Fruit fly (Drosophila melanogaster) whole organism, embryonic: ENCODE measurements around the gene wap.

Source experiments
- Adf1 ChIP-seq: fragments of 200-800 bp; sonication (Bioruptor generic); IDR thresholded peaks from 2 replicates; pipeline ENCODE4 v1.3.6; 2022; ENCODE audit warnings: missing biosample characterization, missing genetic modification characterization
- CG10209 ChIP-seq: fragments of 200-800 bp; sonication (Bioruptor generic); optimal IDR thresholded peaks from 3 replicates; lab custom pipeline; 2017; ENCODE audit warnings: missing biosample characterization, mild to moderate bottlenecking, missing genetic modification characterization, missing genetic modification reagents
- CG10462 ChIP-seq: fragments of 200-800 bp; sonication (Bioruptor generic); optimal IDR thresholded peaks from 2 replicates; lab custom pipeline; 2016; ENCODE audit warnings: missing biosample characterization, missing genetic modification characterization
- CG10543 ChIP-seq: fragments of 200-800 bp; sonication (Bioruptor generic); optimal IDR thresholded peaks from 3 replicates; lab custom pipeline; 2017; ENCODE audit warnings: missing biosample characterization, mild to moderate bottlenecking, missing genetic modification characterization, moderate library complexity
- CG13424 ChIP-seq: fragments of 200-800 bp; sonication (Bioruptor generic); optimal IDR thresholded peaks from 2 replicates; lab custom pipeline; 2019; ENCODE audit warnings: missing biosample characterization, mild to moderate bottlenecking, missing genetic modification characterization, moderate library complexity
- CG14050 ChIP-seq: fragments of 200-800 bp; sonication (Bioruptor generic); IDR thresholded peaks from 3 replicates; pipeline ENCODE4 v1.3.6; 2022; ENCODE audit warnings: missing biosample characterization, missing genetic modification characterization
- CG16863 ChIP-seq: fragments of 200-800 bp; sonication (Bioruptor generic); optimal IDR thresholded peaks from 3 replicates; lab custom pipeline; 2016; ENCODE audit warnings: missing biosample characterization, missing genetic modification characterization
- CG18599 ChIP-seq: fragments of 200-800 bp; sonication (Bioruptor generic); optimal IDR thresholded peaks from 3 replicates; lab custom pipeline; 2017; ENCODE audit warnings: missing biosample characterization, missing genetic modification characterization, mild to moderate bottlenecking, moderate library complexity, missing genetic modification reagents
- CG2120 ChIP-seq: fragments of 200-800 bp; sonication (Bioruptor generic); optimal IDR thresholded peaks from 3 replicates; lab custom pipeline; 2016; ENCODE audit warnings: missing biosample characterization, missing genetic modification characterization
- CG2199 ChIP-seq: fragments of 200-800 bp; sonication (Bioruptor generic); IDR thresholded peaks from 3 replicates; pipeline ENCODE4 v1.3.6; 2022; ENCODE audit warnings: missing biosample characterization, missing genetic modification characterization
- CG30020 ChIP-seq: fragments of 200-800 bp; optimal IDR thresholded peaks from 2 replicates; lab custom pipeline; 2019; ENCODE audit warnings: missing biosample characterization, mild to moderate bottlenecking, missing genetic modification characterization, moderate library complexity
- CG30403 ChIP-seq: fragments of 200-800 bp; sonication (Bioruptor generic); optimal IDR thresholded peaks from 3 replicates; lab custom pipeline; 2016; ENCODE audit warnings: missing biosample characterization, missing genetic modification characterization
- CG33213 ChIP-seq: fragments of 200-800 bp; sonication (Bioruptor generic); optimal IDR thresholded peaks from 3 replicates; lab custom pipeline; 2016; ENCODE audit warnings: missing biosample characterization, missing genetic modification characterization
- CG34224 ChIP-seq: fragments of 200-800 bp; sonication (Bioruptor generic); IDR thresholded peaks from 3 replicates; pipeline ENCODE4 v1.3.6; 2022; ENCODE audit warnings: missing biosample characterization, missing genetic modification characterization; ENCODE audit not compliant: partially characterized antibody
- CG43689 ChIP-seq: fragments of 200-800 bp; sonication (Bioruptor generic); IDR thresholded peaks from 2 replicates; pipeline ENCODE4 v1.3.6; 2022; ENCODE audit warnings: missing biosample characterization, missing genetic modification characterization
- CG4424 ChIP-seq: fragments of 200-800 bp; sonication (Bioruptor generic); optimal IDR thresholded peaks from 3 replicates; lab custom pipeline; 2016; ENCODE audit warnings: missing biosample characterization, missing genetic modification characterization
- CG4854 ChIP-seq: fragments of 200-800 bp; sonication (Bioruptor generic); optimal IDR thresholded peaks from 2 replicates; lab custom pipeline; 2016; ENCODE audit warnings: missing biosample characterization, missing genetic modification characterization, inconsistent platforms
- CG6272 ChIP-seq: fragments of 200-800 bp; sonication (Bioruptor generic); IDR thresholded peaks from 2 replicates; pipeline ENCODE4 v1.3.6; 2022; ENCODE audit warnings: missing biosample characterization, missing genetic modification characterization
- CG7987 ChIP-seq: fragments of 200-800 bp; sonication (Bioruptor generic); optimal IDR thresholded peaks from 2 replicates; lab custom pipeline; 2018; ENCODE audit warnings: missing biosample characterization, mild to moderate bottlenecking, missing genetic modification characterization, moderate library complexity
- CG8359 ChIP-seq: fragments of 200-800 bp; sonication (Bioruptor generic); optimal IDR thresholded peaks from 2 replicates; lab custom pipeline; 2017; ENCODE audit warnings: missing biosample characterization, mild to moderate bottlenecking, missing genetic modification characterization, borderline replicate concordance
- CG8478 ChIP-seq: fragments of >200 bp; optimal IDR thresholded peaks from 2 replicates; lab custom pipeline; 2018
- CG9609 ChIP-seq: fragments of 200-800 bp; sonication (Bioruptor generic); optimal IDR thresholded peaks from 3 replicates; lab custom pipeline; 2016; ENCODE audit warnings: missing biosample characterization, missing genetic modification characterization
- Dad ChIP-seq: fragments of 200-800 bp; sonication (Bioruptor generic); optimal IDR thresholded peaks from 3 replicates; lab custom pipeline; 2016; ENCODE audit warnings: missing biosample characterization, missing genetic modification characterization
- Doc2 ChIP-seq: fragments of 200-800 bp; sonication (Bioruptor generic); IDR thresholded peaks from 2 replicates; pipeline ENCODE4 v1.3.6; 2022; ENCODE audit warnings: missing biosample characterization, missing genetic modification characterization
- Dp ChIP-seq: fragments of 200-800 bp; sonication (Bioruptor generic); optimal IDR thresholded peaks from 2 replicates; lab custom pipeline; 2018; ENCODE audit warnings: missing biosample characterization, mild to moderate bottlenecking, missing genetic modification characterization, moderate library complexity
- Dref ChIP-seq: fragments of 200-800 bp; sonication (Bioruptor generic); IDR thresholded peaks from 2 replicates; pipeline ENCODE4 v1.3.6; 2022; ENCODE audit warnings: missing biosample characterization, missing genetic modification characterization
- Ets97D ChIP-seq: fragments of 200-800 bp; sonication (Bioruptor generic); optimal IDR thresholded peaks from 3 replicates; lab custom pipeline; 2016; ENCODE audit warnings: missing biosample characterization, missing genetic modification characterization
- GATAe ChIP-seq: fragments of 200-800 bp; sonication (Bioruptor generic); conservative IDR thresholded peaks from 2 replicates; pipeline ENCODE4 v1.3.6; 2022; ENCODE audit warnings: missing biosample characterization, missing genetic modification characterization
- H2.0 ChIP-seq: fragments of 200-800 bp; sonication (Bioruptor generic); IDR thresholded peaks from 2 replicates; pipeline ENCODE4 v1.3.6; 2022; ENCODE audit warnings: missing biosample characterization, missing genetic modification characterization
- HHEX ChIP-seq: fragments of 200-800 bp; sonication (Bioruptor generic); optimal IDR thresholded peaks from 3 replicates; lab custom pipeline; 2017; ENCODE audit warnings: missing biosample characterization, mild to moderate bottlenecking, missing genetic modification characterization, missing genetic modification reagents
- HLH3B ChIP-seq: fragments of 200-800 bp; sonication (Bioruptor generic); IDR thresholded peaks from 2 replicates; pipeline ENCODE4 v1.3.6; 2022; ENCODE audit warnings: missing biosample characterization, missing genetic modification characterization
- MESR4 ChIP-seq: fragments of 200-800 bp; sonication (Bioruptor generic); optimal IDR thresholded peaks from 2 replicates; lab custom pipeline; 2018; ENCODE audit warnings: missing biosample characterization, mild to moderate bottlenecking, missing genetic modification characterization, moderate library complexity
- Nf-YA ChIP-seq: fragments of 200-800 bp; sonication (Bioruptor generic); IDR thresholded peaks from 2 replicates; pipeline ENCODE4 v1.3.6; 2022; ENCODE audit warnings: missing biosample characterization, missing genetic modification characterization
- Sry-δ ChIP-seq: fragments of 200-800 bp; sonication (Bioruptor generic); optimal IDR thresholded peaks from 2 replicates; lab custom pipeline; 2016; ENCODE audit warnings: missing biosample characterization, missing genetic modification characterization
- Stat92E ChIP-seq, 3 experiments: fragments of >200 bp in 2 of 3; fragments of 200-800 bp in 1 of 3; sonication (Bioruptor generic) in 1 of 3; optimal IDR thresholded peaks; 2 replicates each; lab custom pipeline; 2017 to 2019; ENCODE audit warnings: missing biosample characterization in 3 of 3, missing genetic modification characterization in 3 of 3, mild to moderate bottlenecking in 1 of 3, moderate library complexity in 1 of 3
- ase ChIP-seq: fragments of 200-800 bp; sonication (Bioruptor generic); IDR thresholded peaks from 3 replicates; pipeline ENCODE4 v1.3.6; 2022; ENCODE audit warnings: missing biosample characterization, missing genetic modification characterization
- cad ChIP-seq: fragments of >200 bp; optimal IDR thresholded peaks from 2 replicates; lab custom pipeline; 2017; ENCODE audit warnings: missing biosample characterization, missing genetic modification characterization
- croc ChIP-seq: fragments of 200-800 bp; sonication (Bioruptor generic); conservative IDR thresholded peaks from 3 replicates; pipeline ENCODE4 v1.3.6; 2022; ENCODE audit warnings: missing biosample characterization, missing genetic modification characterization
- crp ChIP-seq, 2 experiments: fragments of 200-800 bp; sonication (Bioruptor generic); optimal IDR thresholded peaks; 2 replicates in 1 of 2; 3 replicates in 1 of 2; lab custom pipeline; 2017; ENCODE audit warnings: missing biosample characterization in 2 of 2, missing genetic modification characterization in 2 of 2, mild to moderate bottlenecking in 1 of 2, moderate library complexity in 1 of 2
- dimm ChIP-seq: fragments of 200-800 bp; sonication (Bioruptor generic); IDR thresholded peaks from 2 replicates; pipeline ENCODE4 v1.3.6; 2022; ENCODE audit warnings: missing biosample characterization, missing genetic modification characterization
- fd3F ChIP-seq: fragments of 200-800 bp; sonication (Bioruptor generic); optimal IDR thresholded peaks from 2 replicates; lab custom pipeline; 2018; ENCODE audit warnings: missing biosample characterization, mild to moderate bottlenecking, missing genetic modification characterization, moderate library complexity
- fd64A ChIP-seq: fragments of 200-800 bp; sonication (Bioruptor generic); optimal IDR thresholded peaks from 3 replicates; lab custom pipeline; 2018; ENCODE audit warnings: missing biosample characterization, mild to moderate bottlenecking, missing genetic modification characterization
- gsb-n ChIP-seq: fragments of 200-800 bp; sonication (Bioruptor generic); optimal IDR thresholded peaks from 3 replicates; lab custom pipeline; 2018; ENCODE audit warnings: missing biosample characterization, mild to moderate bottlenecking, missing genetic modification characterization
- her ChIP-seq: fragments of 200-800 bp; sonication (Bioruptor generic); optimal IDR thresholded peaks from 2 replicates; lab custom pipeline; 2016; ENCODE audit warnings: missing biosample characterization, missing genetic modification characterization
- ind ChIP-seq: fragments of 200-800 bp; sonication (Bioruptor generic); optimal IDR thresholded peaks from 3 replicates; lab custom pipeline; 2016; ENCODE audit warnings: missing biosample characterization, missing genetic modification characterization
- slp2 ChIP-seq: fragments of 200-800 bp; sonication (Bioruptor generic); optimal IDR thresholded peaks from 2 replicates; lab custom pipeline; 2016; ENCODE audit warnings: missing biosample characterization, missing genetic modification characterization
- sna ChIP-seq: fragments of 200-800 bp; sonication (Bioruptor generic); IDR thresholded peaks from 2 replicates; pipeline ENCODE4 v1.3.6; 2022; ENCODE audit warnings: missing biosample characterization, missing genetic modification characterization; ENCODE audit not compliant: partially characterized antibody
- sug ChIP-seq: fragments of 200-800 bp; optimal IDR thresholded peaks from 2 replicates; lab custom pipeline; 2019; ENCODE audit warnings: missing biosample characterization, mild to moderate bottlenecking, missing genetic modification characterization, moderate library complexity
- unc-4 ChIP-seq: fragments of 200-800 bp; sonication (Bioruptor generic); IDR thresholded peaks from 2 replicates; pipeline ENCODE4 v1.3.6; 2022; ENCODE audit warnings: missing biosample characterization, missing genetic modification characterization; ENCODE audit not compliant: partially characterized antibody
- zfh1 ChIP-seq: fragments of 200-800 bp; sonication (Bioruptor generic); IDR thresholded peaks from 3 replicates; pipeline ENCODE4 v1.3.6; 2022; ENCODE audit warnings: missing biosample characterization, missing genetic modification characterization

The wap gene

dm6 chrX:22473520-22473919 lies 18.3 kb upstream of the wap start, which contains the start of gene CG14618 (continued):
- TF ChIP-seq fd3F (GFP tag; lab: Kevin White, UChicago) = no peak
- TF ChIP-seq, all 482 proteins: peak for 12

- TF ChIP-seq Nf-YA (GFP tag; lab: Robert Waterston, UW) (no peak), Sry-δ (no peak), CG30403 (GFP tag; lab: Kevin White, UChicago) (no peak), CG4424 (no peak), ase (GFP tag; lab: Robert Waterston, UW) (no peak), CG34224 (0 out of 3 replicates have a peak, but pooled peaks have one; percentile 22), CG7987 (no peak), Ets97D (no peak), CG8478 (lab: Kevin White, UChicago) (no peak), CG16863 (GFP tag; lab: Kevin White, UChicago) (no peak), gsb-n (tag; lab: Kevin White, UChicago) (no peak), sna (GFP tag; lab: Robert Waterston, UW) (no peak), HHEX (GFP tag; lab: Kevin White, UChicago) (no peak), crp (GFP tag; optimal IDR thresholded peaks at IDR 0.05; lab: Kevin White, UChicago) (peak in 1 of 2 experiments; percentile 24), Adf1 (GFP tag; lab: Robert Waterston, UW) (no peak), CG4854 (GFP tag; lab: Kevin White, UChicago) (no peak), unc-4 (GFP tag; lab: Robert Waterston, UW) (0 out of 2 replicates have a peak, but pooled peaks have one; percentile 36), cad (GFP tag; lab: Kevin White, UChicago) (no peak), CG9609 (GFP tag; lab: Kevin White, UChicago) (no peak), ind (GFP tag; lab: Kevin White, UChicago) (no peak), CG13424 (no peak), Doc2 (GFP tag; lab: Robert Waterston, UW) (no peak), Dref (GFP tag; lab: Robert Waterston, UW) (peak; percentile 63), CG30020 (tag; lab: Kevin White, UChicago) (no peak), CG10462 (GFP tag; lab: Kevin White, UChicago) (no peak), H2.0 (GFP tag; lab: Robert Waterston, UW) (no peak), CG10543 (GFP tag; lab: Kevin White, UChicago) (no peak), slp2 (GFP tag; lab: Kevin White, UChicago) (no peak), her (GFP tag; lab: Kevin White, UChicago) (no peak), HLH3B (GFP tag; lab: Robert Waterston, UW) (no peak), CG43689 (no peak), sug (tag; lab: Kevin White, UChicago) (no peak), zfh1 (no peak), CG8359 (GFP tag; lab: Kevin White, UChicago) (no peak), Dp (peak; percentile 5), croc (no peak), CG6272 (GFP tag; lab: Robert Waterston, UW) (no peak), Dad (GFP tag; lab: Kevin White, UChicago) (no peak), MESR4 (GFP tag; lab: Kevin White, UChicago) (peak; percentile 25), CG33213 (no peak), CG10209 (GFP tag; lab: Kevin White, UChicago) (no peak), dimm (no peak), CG18599 (no peak), CG14050 (no peak), fd64A (GFP tag; lab: Kevin White, UChicago) (no peak), GATAe (no peak), CG2120 (GFP tag; lab: Kevin White, UChicago) (no peak), CG2199 (GFP tag; lab: Robert Waterston, UW) (no peak), Stat92E (GFP tag; optimal IDR thresholded peaks at IDR 0.05; lab: Kevin White, UChicago) (no peak)
These were observed 16.6 kb upstream of the wap start, which contains the start of gene CG14613 for dm6 chrX:22471819-22472218. CG14613 (minus strand) TSS chrX:22472021.
